Worm (Caenorhabditis elegans): ENCODE measurements around the gene Y38H6A.5.

DNA sequence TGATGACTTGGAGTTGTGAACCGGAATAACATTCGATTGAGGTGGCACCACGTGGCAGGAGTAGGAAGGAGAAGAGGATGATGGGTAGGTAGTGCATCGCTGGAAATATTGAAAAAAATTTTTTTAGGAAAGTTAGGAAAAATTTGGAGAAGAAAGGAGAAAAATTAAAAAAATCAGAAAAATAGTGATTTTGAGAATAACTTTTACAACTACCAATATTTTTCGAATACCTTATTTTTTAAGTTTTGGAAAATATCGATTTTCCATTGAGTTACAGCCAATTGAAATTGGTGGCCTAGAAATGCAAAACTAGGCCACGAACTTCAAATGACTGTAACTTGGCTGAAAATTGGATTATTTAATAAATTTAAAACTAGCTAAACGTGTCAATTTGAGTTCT, at the start of gene Y38H6A.5:
- TF ChIP-seq mep-1 (tag; optimal IDR thresholded peaks at IDR 0.05) (no peak), ztf-11 (tag; optimal IDR thresholded peaks at IDR 0.05) (no peak), ces-1 (GFP tag; optimal IDR thresholded peaks at IDR 0.05) (no peak), elt-3 (tag; optimal IDR thresholded peaks at IDR 0.05) (no peak), nhr-28 (tag; optimal IDR thresholded peaks at IDR 0.05) (no peak), lsy-2 (tag; optimal IDR thresholded peaks at IDR 0.05) (no peak), nhr-237 (tag; optimal IDR thresholded peaks at IDR 0.05) (no peak), nhr-76 (tag; optimal IDR thresholded peaks at IDR 0.05) (no peak), ham-2 (GFP tag; optimal IDR thresholded peaks at IDR 0.05) (no peak), unc-62 (GFP tag; optimal IDR thresholded peaks at IDR 0.05) (no peak), lin-13 (tag; optimal IDR thresholded peaks at IDR 0.05) (no peak), flh-1 (GFP tag; optimal IDR thresholded peaks at IDR 0.05) (no peak), nhr-12 (tag; optimal IDR thresholded peaks at IDR 0.05) (no peak)
